Worm (Caenorhabditis elegans) whole organism, mixed stage, embryonic: ENCODE data around the gene Y57A10C.9.

ENCODE experiments used
- ceh-43 ChIP-seq: fragments of 200-800 bp; sonication (Bioruptor generic); optimal IDR thresholded peaks from 2 replicates; lab custom pipeline; 2018; ENCODE audit warnings: mild to moderate bottlenecking, missing genetic modification characterization, moderate library complexity, missing compliant biosample characterization
- lin-13 ChIP-seq: fragments of 150-350 bp; optimal IDR thresholded peaks from 2 replicates; lab custom pipeline; 2014; ENCODE audit warnings: missing biosample characterization, missing genetic modification characterization
- lsy-2 ChIP-seq: fragments of 150-350 bp; optimal IDR thresholded peaks from 2 replicates; lab custom pipeline; 2014; ENCODE audit warnings: missing biosample characterization, missing genetic modification characterization
- mab-5 ChIP-seq: fragments of 150-350 bp; optimal IDR thresholded peaks from 2 replicates; lab custom pipeline; 2014; ENCODE audit warnings: missing biosample characterization, missing genetic modification characterization
- mep-1 ChIP-seq: fragments of 150-350 bp; optimal IDR thresholded peaks from 2 replicates; lab custom pipeline; 2017; ENCODE audit warnings: missing biosample characterization, missing genetic modification reagents, missing genetic modification characterization, inconsistent platforms
- mls-2 ChIP-seq: sonication (generic microtip); optimal IDR thresholded peaks from 2 replicates; lab custom pipeline; 2016; ENCODE audit warnings: mild to moderate bottlenecking, missing genetic modification characterization, moderate library complexity, missing compliant biosample characterization
- nhr-2 ChIP-seq: fragments of 150-350 bp; optimal IDR thresholded peaks from 2 replicates; lab custom pipeline; 2014; ENCODE audit warnings: missing biosample characterization, missing genetic modification characterization
- snpc-4 ChIP-seq: fragments of 150-350 bp; optimal IDR thresholded peaks from 2 replicates; lab custom pipeline; 2014; ENCODE audit warnings: missing biosample characterization, missing genetic modification characterization

DNA sequence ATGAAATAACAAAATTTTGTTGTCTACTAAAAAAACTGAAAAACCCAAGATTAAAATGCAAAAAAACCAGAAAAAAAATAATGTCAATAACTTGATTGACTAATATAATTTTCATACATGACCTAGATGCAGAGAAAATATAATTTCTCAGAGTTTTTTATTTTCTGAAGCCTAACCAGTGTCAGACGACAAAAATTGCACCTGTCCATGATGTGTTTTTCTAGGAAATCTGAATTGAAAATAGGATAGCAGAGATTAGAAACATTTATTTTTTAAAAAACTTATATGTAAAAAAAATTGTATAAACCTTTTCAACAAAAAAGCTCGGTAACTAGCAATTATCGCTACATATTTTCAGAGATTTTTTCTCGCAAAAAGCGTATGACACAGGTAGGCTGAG, 20.3 kb downstream of the Y57A10C.9 start:
- TF ChIP-seq lin-13 = no peak
- no peak for TF ChIP-seq nhr-2 (tag; lab: Kevin White, UChicago)
- no peak for TF ChIP-seq mep-1
- no peak for TF ChIP-seq mab-5 (tag; lab: Kevin White, UChicago)
- no peak for TF ChIP-seq mls-2
- no peak for TF ChIP-seq lsy-2 (tag; lab: Kevin White, UChicago)
- TF ChIP-seq ceh-43 (GFP tag; lab: Kevin White, UChicago) = no peak
- TF ChIP-seq snpc-4 (tag; lab: Kevin White, UChicago) = no peak
